Worm (Caenorhabditis elegans): ENCODE data around the gene pqn-13.

DNA sequence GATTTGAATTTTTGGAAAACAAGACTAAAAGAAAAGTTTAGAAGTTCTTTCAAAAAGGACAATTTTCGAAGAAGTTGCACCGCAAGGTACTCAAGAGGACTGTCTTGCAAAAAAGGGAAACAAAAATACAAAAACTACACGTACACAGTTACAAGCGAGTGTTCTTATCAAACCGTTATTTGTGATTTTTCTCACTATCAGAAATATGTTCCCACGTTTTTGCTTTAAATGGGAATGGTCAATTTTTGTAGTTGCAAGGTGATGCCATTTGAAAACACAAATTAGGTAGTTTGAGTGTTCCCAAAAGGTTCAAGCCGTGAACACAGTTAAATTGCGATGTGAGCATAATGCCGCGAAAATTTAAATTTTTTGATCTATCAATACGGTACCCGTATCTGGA, 20.3 kb upstream of the pqn-13 start:
- TF ChIP-seq ama-1 (optimal IDR thresholded peaks at IDR 0.05) (no peak), aly-2 (tag; optimal IDR thresholded peaks at IDR 0.05) (no peak), pha-4 (tag; optimal IDR thresholded peaks at IDR 0.05) (no peak), tbx-2 (tag; optimal IDR thresholded peaks at IDR 0.05) (no peak), ztf-4 (tag; optimal IDR thresholded peaks at IDR 0.05) (no peak), hmg-11 (tag; optimal IDR thresholded peaks at IDR 0.05) (no peak), fos-1 (tag; optimal IDR thresholded peaks at IDR 0.05) (no peak), elt-2 (tag; optimal IDR thresholded peaks at IDR 0.05) (peak; percentile 45)

Measured in whole organism, L3 larva.